Worm (Caenorhabditis elegans): ENCODE measurements around the gene K08C7.7.

K08C7.7 gene

DNA sequence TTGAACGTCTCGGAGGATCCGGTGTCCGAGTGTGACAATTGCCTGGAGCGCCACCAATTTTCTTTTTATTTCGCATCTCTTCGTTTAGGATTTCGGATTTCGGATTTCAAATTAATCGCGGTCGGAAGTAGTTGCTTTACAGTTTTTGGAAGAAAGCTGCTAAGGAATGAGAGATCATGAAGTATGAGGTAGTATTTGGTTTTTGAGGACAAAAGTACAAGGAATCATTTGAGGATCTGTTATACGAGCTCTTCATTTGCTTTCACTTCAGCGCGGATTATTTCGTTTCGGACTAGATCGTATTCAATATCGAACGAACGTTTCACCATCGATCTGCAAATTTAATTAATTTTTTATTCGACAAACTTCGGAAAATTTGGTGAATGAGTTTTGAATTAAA is 35.4 kb downstream of the K08C7.7 start, which contains the start of gene R102.11:
TSS of gene R102.11 (minus strand) at position 101 of the 400 bp plus-strand sequence.
- no peak for TF ChIP-seq elt-3 (tag; optimal IDR thresholded peaks at IDR 0.05)
- TF ChIP-seq nhr-25 (tag; optimal IDR thresholded peaks at IDR 0.05), result no peak
- no peak for TF ChIP-seq fkh-2 (tag; optimal IDR thresholded peaks at IDR 0.05)
- TF ChIP-seq elt-1 (tag; optimal IDR thresholded peaks at IDR 0.05), result no peak
- TF ChIP-seq R02D3.7 (tag; optimal IDR thresholded peaks at IDR 0.05), result no peak
- no peak for TF ChIP-seq fkh-10 (GFP tag; optimal IDR thresholded peaks at IDR 0.05)
- TF ChIP-seq mdl-1 (tag; optimal IDR thresholded peaks at IDR 0.05), result no peak
- TF ChIP-seq jun-1 (tag; optimal IDR thresholded peaks at IDR 0.05), result no peak
- no peak for TF ChIP-seq elt-2 (tag; optimal IDR thresholded peaks at IDR 0.05)

DNA sequence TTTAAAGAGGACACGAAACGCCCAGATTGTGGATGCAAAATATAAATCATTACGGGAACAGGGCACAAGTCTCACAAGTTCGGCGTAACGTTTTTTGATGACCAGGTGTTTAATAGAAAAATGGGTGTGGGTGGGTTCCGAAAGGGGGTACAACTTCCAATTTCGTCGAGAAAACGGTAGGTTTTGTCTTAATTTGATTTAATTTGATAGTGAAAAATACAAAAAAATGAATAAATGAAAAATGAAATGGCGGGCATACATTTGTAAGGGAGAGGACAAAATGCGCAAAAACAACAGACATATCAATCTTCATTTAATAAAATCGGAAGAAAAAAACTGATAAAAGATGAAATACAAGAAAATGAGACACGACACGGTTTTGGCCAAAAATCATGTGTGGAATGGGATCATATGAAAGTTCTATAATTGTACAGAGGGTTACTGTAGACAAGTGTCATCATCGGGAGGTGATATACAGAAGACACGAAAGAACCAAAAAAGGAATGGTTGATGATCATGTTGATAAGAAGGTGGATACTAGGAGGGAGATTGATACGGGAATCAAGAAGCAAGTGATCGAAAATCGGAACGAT is 37.7 kb downstream of the K08C7.7 start:
- TF ChIP-seq nhr-43 (tag; optimal IDR thresholded peaks at IDR 0.05; ENCODE audit: poor library complexity, severe bottlenecking) (peak; percentile 71), ama-1 (optimal IDR thresholded peaks at IDR 0.05) (no peak), elt-3 (tag; optimal IDR thresholded peaks at IDR 0.05) (peak in 1 of 3 experiments; percentile 28), nhr-23 (tag; optimal IDR thresholded peaks at IDR 0.05) (peak; percentile 37)

DNA sequence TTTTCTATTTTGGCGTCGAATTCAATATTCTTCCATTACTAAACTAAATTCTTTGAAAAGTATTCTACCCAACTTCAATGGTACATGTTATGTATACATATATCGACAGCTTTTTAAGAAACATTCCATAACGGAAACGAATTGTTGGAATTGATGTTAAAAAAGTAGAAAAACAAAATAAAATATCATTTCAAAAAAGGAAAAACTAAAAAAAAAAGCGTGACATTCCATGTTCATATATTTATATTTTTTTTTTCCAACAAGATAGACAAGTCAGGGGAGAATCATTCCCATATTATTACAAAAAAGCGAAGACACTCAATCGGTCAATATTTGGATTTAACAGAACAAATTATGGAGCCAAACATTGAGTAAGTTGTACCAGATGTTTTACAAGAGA is 40.9 kb downstream of the K08C7.7 start, which contains the start of gene R102.10:
TSS of gene R102.10 (plus strand) at position 301 of the 400 bp plus-strand sequence.
- TF ChIP-seq skn-1 (tag; optimal IDR thresholded peaks at IDR 0.05), result no peak
- TF ChIP-seq sea-2 (GFP tag; optimal IDR thresholded peaks at IDR 0.05), result no peak
- TF ChIP-seq ama-1 (optimal IDR thresholded peaks at IDR 0.05), result no peak
- no peak for TF ChIP-seq daf-12 (tag; optimal IDR thresholded peaks at IDR 0.05)
- TF ChIP-seq ztf-4 (tag; optimal IDR thresholded peaks at IDR 0.05), result no peak

DNA sequence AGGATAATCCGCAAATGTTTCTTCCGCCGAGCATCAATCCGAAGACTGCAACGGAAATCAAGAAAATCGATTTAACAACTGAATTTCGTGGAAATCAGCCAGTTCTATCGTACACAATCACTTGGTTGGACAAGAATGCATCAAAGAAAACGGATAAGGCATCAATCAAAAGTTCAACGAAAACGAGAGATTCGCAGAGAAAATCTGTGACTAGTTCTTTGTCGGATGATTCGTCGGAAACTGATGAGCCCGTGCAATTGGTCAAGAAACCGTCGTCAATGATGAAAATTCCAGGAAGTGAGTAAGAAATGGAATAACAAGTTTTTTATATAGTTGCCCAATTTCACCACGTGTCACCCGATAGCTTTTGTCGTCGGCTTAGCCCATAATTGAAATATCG is 41.9 kb downstream of the K08C7.7 start, which contains the start of gene R102.6:
TSS of gene R102.6 (minus strand) at position 101 of the 400 bp plus-strand sequence.
- TF ChIP-seq nhr-43 (tag; optimal IDR thresholded peaks at IDR 0.05; ENCODE audit: poor library complexity, severe bottlenecking), result no peak

DNA sequence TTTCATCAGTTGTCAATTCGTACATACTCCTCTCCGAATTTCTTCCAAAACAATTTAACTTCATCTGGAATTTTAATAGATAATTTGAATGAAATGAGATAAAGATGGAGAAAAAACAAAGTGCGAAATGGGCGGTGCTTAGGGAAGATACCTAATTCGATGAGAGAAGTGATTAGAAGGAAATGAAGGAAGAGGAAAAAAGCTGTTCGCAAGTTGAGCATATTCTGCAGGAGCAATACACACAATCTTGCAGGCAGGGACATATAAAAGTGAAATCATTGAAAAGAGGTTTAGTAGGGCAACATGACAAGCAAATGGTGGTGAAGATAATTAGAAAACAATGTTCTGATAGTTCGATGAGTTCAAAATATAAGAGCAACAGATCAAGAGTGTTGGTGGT is 47.5 kb downstream of the K08C7.7 start, which contains the start of gene glb-21:
TSS of gene glb-21 (minus strand) at position 66 of the 400 bp plus-strand sequence.
- TF ChIP-seq eor-1 (tag; optimal IDR thresholded peaks at IDR 0.05) (no peak), unc-62 (GFP tag; optimal IDR thresholded peaks at IDR 0.05) (no peak), R02D3.7 (tag; optimal IDR thresholded peaks at IDR 0.05) (no peak), daf-12 (tag; optimal IDR thresholded peaks at IDR 0.05) (no peak), ceh-16 (tag; optimal IDR thresholded peaks at IDR 0.05) (no peak), unc-39 (tag; optimal IDR thresholded peaks at IDR 0.05) (no peak)

DNA sequence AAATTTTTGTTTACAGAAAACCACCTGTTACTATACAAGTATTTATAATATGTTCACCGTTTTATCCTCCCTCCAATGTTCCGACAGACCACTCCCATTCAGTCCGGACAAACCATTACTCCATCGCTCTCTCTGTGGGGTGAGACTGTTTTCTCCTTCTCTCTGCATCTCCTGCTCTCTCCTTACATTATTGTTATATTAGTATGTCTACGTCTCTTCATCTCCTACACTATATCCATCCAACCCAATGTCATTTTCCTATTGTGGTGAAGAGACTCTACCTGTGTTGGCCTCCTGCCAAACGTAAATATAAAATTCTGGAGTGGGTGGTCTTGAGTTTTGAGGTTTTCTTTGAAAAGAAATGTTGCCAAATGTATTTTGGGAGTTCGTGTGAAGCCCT is 50.4 kb downstream of the K08C7.7 start:
- TF ChIP-seq elt-2 (tag; optimal IDR thresholded peaks at IDR 0.05), result peak; percentile 2
- TF ChIP-seq pqm-1 (tag; optimal IDR thresholded peaks at IDR 0.05), result peak; percentile 7
- TF ChIP-seq pha-4 (tag; optimal IDR thresholded peaks at IDR 0.05), result peak; percentile 78
- no peak for TF ChIP-seq ceh-9 (tag; optimal IDR thresholded peaks at IDR 0.05)
